Worm (Caenorhabditis elegans) whole organism, L4 larva: ENCODE data around the gene nrf-6.

Experiments
- ceh-82 ChIP-seq: sonication (generic microtip); optimal IDR thresholded peaks from 2 replicates; lab custom pipeline; 2017; ENCODE audit warnings: missing biosample characterization, missing genetic modification characterization
- lir-3 ChIP-seq: sonication (generic microtip); optimal IDR thresholded peaks from 2 replicates; lab custom pipeline; 2016; ENCODE audit warnings: mild to moderate bottlenecking, missing genetic modification characterization, missing compliant biosample characterization
- mdl-1 ChIP-seq, 2 experiments: fragments of 150-350 bp in 1 of 2; sonication (generic microtip) in 1 of 2; optimal IDR thresholded peaks; 2 replicates each; lab custom pipeline; 2014 to 2017; ENCODE audit warnings: missing biosample characterization in 2 of 2, missing genetic modification characterization in 2 of 2
- snpc-4 ChIP-seq: fragments of 150-350 bp; optimal IDR thresholded peaks from 2 replicates; lab custom pipeline; 2014; ENCODE audit warnings: missing biosample characterization, missing genetic modification characterization
- unc-130 ChIP-seq: sonication (generic microtip); optimal IDR thresholded peaks from 2 replicates; lab custom pipeline; 2016; ENCODE audit warnings: missing genetic modification reagents, missing genetic modification characterization, missing compliant biosample characterization

DNA sequence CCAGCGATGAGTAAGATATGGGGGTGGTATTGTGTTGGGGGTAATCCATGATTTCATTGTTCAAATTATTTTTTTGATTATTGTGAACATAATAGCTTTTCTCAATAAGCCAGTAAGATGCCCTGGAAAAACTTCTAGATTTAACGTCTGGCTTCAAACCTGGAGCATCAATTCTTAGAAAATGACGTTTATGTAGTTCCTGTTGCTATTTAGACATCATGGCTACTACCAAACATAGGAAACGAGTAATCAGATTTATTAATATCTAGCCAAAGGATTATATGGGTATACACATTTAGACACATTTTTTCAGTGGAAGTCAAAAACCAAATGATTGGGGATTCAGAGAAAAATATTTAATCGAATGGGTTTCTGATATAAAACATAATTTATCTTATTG lies 27.0 kb upstream of the nrf-6 start:
- TF ChIP-seq ceh-82, result no peak
- TF ChIP-seq snpc-4 (tag; lab: Kevin White, UChicago), result no peak
- TF ChIP-seq lir-3 (tag; lab: Kevin White, UChicago), result no peak
- no peak for TF ChIP-seq mdl-1 (tag; optimal IDR thresholded peaks at IDR 0.05; lab: Kevin White, UChicago)
- no peak for TF ChIP-seq unc-130 (GFP tag; lab: Kevin White, UChicago)
